Fruit fly (Drosophila melanogaster): ENCODE results near the gene CG10376.

Gene CG10376

DNA sequence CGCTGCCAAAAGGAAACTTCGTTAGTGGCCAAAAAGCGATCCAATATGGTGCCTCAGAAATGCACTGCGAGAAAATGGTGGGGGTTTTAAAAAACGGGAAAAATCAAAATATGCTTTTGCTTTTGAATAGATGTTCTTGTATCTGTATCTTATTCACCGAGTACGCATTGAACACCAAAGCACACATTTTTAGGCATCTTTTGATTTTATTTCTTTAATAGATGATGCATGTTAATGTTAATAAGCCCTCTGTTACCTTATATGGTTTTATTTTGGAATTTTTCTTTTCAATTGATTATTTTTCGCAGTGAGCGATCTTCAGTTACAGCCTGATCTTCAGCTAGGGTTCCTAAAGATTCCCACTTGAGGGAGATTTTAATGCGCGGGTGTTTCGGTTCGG lies 41.0 kb upstream of the CG10376 start (continued):
- TF ChIP-seq Blimp-1 (GFP tag; optimal IDR thresholded peaks at IDR 0.05) (no peak), CG6808 (GFP tag; optimal IDR thresholded peaks at IDR 0.05) (no peak), salr (GFP tag; optimal IDR thresholded peaks at IDR 0.05) (peak in 1 of 2 experiments; percentile 7), dac (GFP tag; optimal IDR thresholded peaks at IDR 0.05) (peak; percentile 16), Ets96B (tag; optimal IDR thresholded peaks at IDR 0.05) (no peak), CG15336 (GFP tag; IDR thresholded peaks at IDR 0.05) (peak; percentile 57; the same call in 1 of the 2 replicates), dsx (GFP tag; optimal IDR thresholded peaks at IDR 0.05; ENCODE audit: poor library complexity, severe bottlenecking) (no peak)

DNA sequence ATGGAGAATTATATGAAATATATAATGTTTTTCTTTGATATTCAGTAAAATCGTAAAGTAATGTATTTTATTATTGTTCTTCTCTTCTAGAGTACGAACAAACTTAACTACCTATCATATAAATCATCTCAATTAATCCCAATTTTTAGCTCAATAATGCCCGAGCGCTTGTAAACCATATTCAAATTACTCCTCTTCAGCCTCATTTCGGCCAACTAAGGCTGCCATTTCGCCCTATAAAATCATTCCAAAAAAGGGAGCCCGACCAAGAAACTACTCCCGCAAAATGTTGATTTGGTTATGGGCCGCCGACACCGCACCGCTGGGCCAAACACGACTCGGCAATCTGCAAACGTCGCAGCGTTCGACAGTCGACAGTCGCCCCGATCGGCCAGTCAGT lies 39.8 kb upstream of the CG10376 start:
- TF ChIP-seq CG32006 (GFP tag; optimal IDR thresholded peaks at IDR 0.05) (peak; percentile 45), svp (GFP tag) (peak; percentile 4), Eip78C (GFP tag) (peak; percentile 77), CG8119 (GFP tag; IDR thresholded peaks at IDR 0.05) (0 out of 3 replicates have a peak, but pooled peaks have one; percentile 22), CG7368 (GFP tag; optimal IDR thresholded peaks at IDR 0.05) (no peak), Blimp-1 (GFP tag; optimal IDR thresholded peaks at IDR 0.05) (no peak), CG6276 (GFP tag; optimal IDR thresholded peaks at IDR 0.05) (peak; percentile 26), net (GFP tag; optimal IDR thresholded peaks at IDR 0.05) (no peak), CG34406 (GFP tag; optimal IDR thresholded peaks at IDR 0.05) (no peak), CG6854 (GFP tag; optimal IDR thresholded peaks at IDR 0.05) (no peak), CG8632 (GFP tag; optimal IDR thresholded peaks at IDR 0.05) (peak; percentile 0), CG4318 (GFP tag; optimal IDR thresholded peaks at IDR 0.05) (peak; percentile 35), Hr4 (GFP tag; optimal IDR thresholded peaks at IDR 0.05) (peak; percentile 13), vri (GFP tag; optimal IDR thresholded peaks at IDR 0.05) (no peak), salr (GFP tag; optimal IDR thresholded peaks at IDR 0.05) (peak in 1 of 2 experiments; percentile 6), CG15336 (GFP tag; IDR thresholded peaks at IDR 0.05) (peak; percentile 20; the same call in 1 of the 2 replicates), pdm3 (GFP tag; optimal IDR thresholded peaks at IDR 0.05) (no peak), CG11762 (GFP tag; optimal IDR thresholded peaks at IDR 0.05; ENCODE audit: insufficient read depth) (no peak), Sox102F (GFP tag; optimal IDR thresholded peaks at IDR 0.05) (no peak)

DNA sequence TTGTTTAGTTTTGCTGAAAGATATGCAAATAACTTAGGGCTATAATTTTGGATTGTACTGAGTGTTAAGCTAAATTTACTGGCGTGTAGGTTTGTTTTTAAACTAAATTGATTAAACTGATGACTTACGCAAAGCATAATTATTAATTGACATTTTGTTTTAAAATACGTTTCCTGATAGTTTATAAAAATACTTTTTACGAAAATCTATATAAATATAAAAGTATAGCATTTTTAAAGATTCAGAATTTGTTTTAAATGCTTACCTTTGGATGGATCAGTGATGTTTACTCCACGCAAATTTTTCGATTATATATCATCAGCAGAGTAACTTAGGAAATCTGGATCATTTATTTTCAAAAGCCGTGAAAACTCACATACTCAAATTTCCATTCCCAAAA lies 37.1 kb upstream of the CG10376 start, which contains the start of the genes CG42752 and CG15167:
CG42752 (minus strand) TSS at position 101 of the 400 bp plus-strand sequence.
CG15167 (plus strand) TSS at position 349 of the 400 bp plus-strand sequence.
- TF ChIP-seq pdm3 (GFP tag; optimal IDR thresholded peaks at IDR 0.05) (no peak), salr (GFP tag; optimal IDR thresholded peaks at IDR 0.05) (no peak), CG7368 (GFP tag; optimal IDR thresholded peaks at IDR 0.05) (no peak), dsx (GFP tag; optimal IDR thresholded peaks at IDR 0.05; ENCODE audit: poor library complexity, severe bottlenecking) (no peak), net (GFP tag; optimal IDR thresholded peaks at IDR 0.05) (no peak)

DNA sequence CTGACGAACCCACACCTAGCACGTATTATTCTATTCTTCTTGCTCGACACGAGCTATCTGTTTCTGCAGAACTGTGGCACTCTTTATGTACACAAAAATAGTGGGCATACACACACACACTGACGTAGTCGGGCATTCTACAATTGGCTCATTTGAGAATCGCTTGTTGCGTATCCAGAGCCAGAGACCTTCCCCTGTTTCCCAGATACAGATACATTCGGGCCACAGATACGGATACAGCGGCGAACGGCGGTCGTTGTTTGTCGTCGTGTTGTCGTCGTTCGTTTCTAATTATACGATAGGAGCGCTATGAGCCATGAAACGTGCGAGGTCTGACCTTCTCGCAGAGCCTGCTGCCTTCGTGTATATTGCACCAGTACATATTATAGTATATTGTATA lies 34.3 kb upstream of the CG10376 start:
- TF ChIP-seq fkh (GFP tag; optimal IDR thresholded peaks at IDR 0.05) (peak; percentile 19), Blimp-1 (GFP tag; optimal IDR thresholded peaks at IDR 0.05) (no peak), Eip78C (GFP tag) (peak; percentile 27)

DNA sequence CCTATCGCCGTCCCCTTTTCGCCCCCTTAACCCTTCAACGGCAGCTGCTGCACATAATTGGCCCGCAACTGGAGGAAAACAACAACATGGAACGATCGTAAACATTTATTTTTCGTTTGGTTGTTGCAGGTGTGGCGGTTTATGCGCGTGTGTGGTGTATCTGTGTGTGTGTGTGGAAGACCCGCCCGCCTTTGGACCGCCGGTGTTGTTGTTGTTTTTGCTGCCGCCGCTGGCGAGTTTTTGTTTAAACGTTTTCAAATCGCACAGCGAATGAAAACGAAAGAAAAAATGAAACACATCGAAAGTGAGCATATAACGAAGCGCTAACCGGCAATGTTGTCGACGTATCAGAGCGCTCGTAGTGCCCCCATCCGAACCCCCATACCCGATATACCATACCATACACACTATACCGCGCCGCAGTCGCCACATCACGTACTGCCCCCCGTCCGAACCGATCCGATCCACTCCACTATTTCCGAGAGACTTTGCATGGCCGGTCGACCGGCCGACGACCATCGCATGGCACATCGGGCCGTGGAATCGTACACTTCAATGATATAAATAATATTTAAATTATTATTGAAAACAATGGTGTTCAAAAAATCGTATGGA lies 32.8 kb upstream of the CG10376 start:
- TF ChIP-seq eg (GFP tag; IDR thresholded peaks at IDR 0.05): peak; percentile 48; the same call in 1 of the 3 replicates
- peak; percentile 52 for TF ChIP-seq fkh (GFP tag; optimal IDR thresholded peaks at IDR 0.05)
- TF ChIP-seq svp (GFP tag): peak; percentile 11
- no peak for TF ChIP-seq CG11762 (GFP tag; optimal IDR thresholded peaks at IDR 0.05; ENCODE audit: insufficient read depth)

DNA sequence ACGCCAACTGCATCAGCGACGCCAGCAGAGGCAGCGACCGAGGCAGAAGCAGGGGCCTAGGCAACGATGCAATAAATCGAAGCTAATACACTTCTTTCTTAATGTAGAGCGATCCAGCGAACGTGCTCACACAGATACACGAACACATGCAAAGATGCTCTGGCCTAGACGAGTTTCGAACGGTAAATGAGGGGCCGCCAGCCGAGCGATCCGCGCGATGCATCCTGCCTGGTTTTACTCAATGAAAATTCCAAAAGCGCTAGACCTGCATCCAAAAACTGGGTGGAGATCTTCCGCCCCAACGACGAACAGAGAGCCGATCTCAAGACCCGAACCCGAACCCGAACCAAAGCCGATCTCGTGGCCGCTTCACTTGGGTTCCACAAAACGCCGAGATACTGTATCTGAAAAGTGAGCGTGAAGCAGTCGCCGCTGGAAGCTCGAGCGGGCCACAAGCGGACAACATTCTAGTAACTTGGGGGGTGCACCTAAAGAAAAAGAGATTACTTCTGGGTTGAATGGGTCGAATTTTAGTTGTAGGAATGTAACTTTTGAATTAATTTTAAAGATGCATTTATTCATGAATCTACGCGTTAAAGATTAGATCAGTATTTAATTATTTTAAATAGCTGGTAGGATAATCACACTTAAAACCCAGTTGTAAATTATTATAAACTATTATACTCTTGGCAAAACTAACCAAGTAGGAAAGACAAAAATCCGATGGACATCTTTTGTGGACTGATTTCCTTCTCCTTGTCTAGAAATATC lies 30.0 kb upstream of the CG10376 start:
- TF ChIP-seq CG8632 (GFP tag; optimal IDR thresholded peaks at IDR 0.05): no peak
- no peak for TF ChIP-seq CG4318 (GFP tag; optimal IDR thresholded peaks at IDR 0.05)
- no peak for TF ChIP-seq dac (GFP tag; optimal IDR thresholded peaks at IDR 0.05)
- TF ChIP-seq Hr4 (GFP tag; optimal IDR thresholded peaks at IDR 0.05): no peak
- TF ChIP-seq CG15336 (GFP tag; IDR thresholded peaks at IDR 0.05): no peak; the same call in 1 of the 2 replicates
- TF ChIP-seq Ets96B (tag; optimal IDR thresholded peaks at IDR 0.05): no peak
- TF ChIP-seq CG3032 (tag; optimal IDR thresholded peaks at IDR 0.05): no peak
- no peak for TF ChIP-seq CG11902 (GFP tag; optimal IDR thresholded peaks at IDR 0.05)
- no peak for TF ChIP-seq fd85E (GFP tag; optimal IDR thresholded peaks at IDR 0.05)
- peak; percentile 31 for TF ChIP-seq CG1621 (tag; optimal IDR thresholded peaks at IDR 0.05)
- peak; percentile 12 for TF ChIP-seq esn (GFP tag; optimal IDR thresholded peaks at IDR 0.05)
- TF ChIP-seq acj6 (GFP tag; optimal IDR thresholded peaks at IDR 0.05): no peak
- TF ChIP-seq CG6163 (GFP tag; IDR thresholded peaks at IDR 0.05): no peak
- TF ChIP-seq CG6854 (GFP tag; optimal IDR thresholded peaks at IDR 0.05): no peak
- TF ChIP-seq CG6808 (GFP tag; optimal IDR thresholded peaks at IDR 0.05): peak; percentile 37
- no peak for TF ChIP-seq CG10669 (GFP tag; optimal IDR thresholded peaks at IDR 0.05)
- TF ChIP-seq Hr39 (GFP tag; optimal IDR thresholded peaks at IDR 0.05): no peak
- TF ChIP-seq Ets21C (GFP tag; optimal IDR thresholded peaks at IDR 0.05): no peak
- peak; percentile 40; the same call in 1 of the 3 replicates for TF ChIP-seq eg (GFP tag; IDR thresholded peaks at IDR 0.05)
- TF ChIP-seq CG11294 (GFP tag; IDR thresholded peaks at IDR 0.05): no peak
- TF ChIP-seq net (GFP tag; optimal IDR thresholded peaks at IDR 0.05): peak; percentile 12
